Fruit fly (Drosophila melanogaster) whole organism, embryonic: ENCODE measurements around the gene CG9630.
A peak's percentile ranks its signal among the peaks of the same experiment; 100 is the strongest.

ENCODE experiments used
- ATbp ChIP-seq: fragments of 200-800 bp; sonication (Bioruptor generic); optimal IDR thresholded peaks from 2 replicates; lab custom pipeline; 2017; ENCODE audit warnings: missing biosample characterization, mild to moderate bottlenecking, missing genetic modification characterization, missing genetic modification reagents
- CG1024 ChIP-seq: fragments of 200-800 bp; sonication (Bioruptor generic); IDR thresholded peaks from 2 replicates; pipeline ENCODE4 v1.3.6; 2022; ENCODE audit warnings: missing biosample characterization, missing genetic modification characterization
- CG11085 ChIP-seq: fragments of 200-800 bp; sonication (Bioruptor generic); IDR thresholded peaks from 2 replicates; pipeline ENCODE4 v1.3.6; 2022; ENCODE audit warnings: missing biosample characterization, missing genetic modification characterization
- CG11723 ChIP-seq: fragments of 200-800 bp; sonication (Bioruptor generic); optimal IDR thresholded peaks from 2 replicates; lab custom pipeline; 2017; ENCODE audit warnings: missing biosample characterization, mild to moderate bottlenecking, missing genetic modification characterization
- CG13894 ChIP-seq: fragments of 200-800 bp; sonication (Bioruptor generic); optimal IDR thresholded peaks from 3 replicates; lab custom pipeline; 2018; ENCODE audit warnings: missing biosample characterization, mild to moderate bottlenecking, missing genetic modification characterization, moderate library complexity
- CG14014 ChIP-seq: fragments of 200-800 bp; sonication (Bioruptor generic); IDR thresholded peaks from 2 replicates; pipeline ENCODE4 v1.3.6; 2022; ENCODE audit warnings: missing biosample characterization, missing genetic modification characterization
- CG14050 ChIP-seq: fragments of 200-800 bp; sonication (Bioruptor generic); IDR thresholded peaks from 3 replicates; pipeline ENCODE4 v1.3.6; 2022; ENCODE audit warnings: missing biosample characterization, missing genetic modification characterization
- CG14441 ChIP-seq: fragments of 200-800 bp; sonication (Bioruptor generic); IDR thresholded peaks from 2 replicates; pipeline ENCODE4 v1.3.6; 2022; ENCODE audit warnings: missing biosample characterization, missing genetic modification characterization
- CG15011 ChIP-seq: fragments of 200-800 bp; sonication (Bioruptor generic); optimal IDR thresholded peaks from 3 replicates; lab custom pipeline; 2018; ENCODE audit warnings: missing biosample characterization, mild to moderate bottlenecking, missing genetic modification characterization
- CG15514 ChIP-seq: fragments of 200-800 bp; sonication (Bioruptor generic); optimal IDR thresholded peaks from 3 replicates; lab custom pipeline; 2017; ENCODE audit warnings: missing biosample characterization, missing genetic modification characterization, mild to moderate bottlenecking, moderate library complexity, missing genetic modification reagents
- CG1602 ChIP-seq: fragments of 200-800 bp; sonication (Bioruptor generic); optimal IDR thresholded peaks from 3 replicates; lab custom pipeline; 2016; ENCODE audit warnings: missing biosample characterization, missing genetic modification characterization
- CG16779 ChIP-seq: fragments of 200-800 bp; sonication (Bioruptor generic); IDR thresholded peaks from 2 replicates; pipeline ENCODE4 v1.3.6; 2022; ENCODE audit warnings: missing biosample characterization, missing genetic modification characterization
- CG17802 ChIP-seq: fragments of 200-800 bp; sonication (Bioruptor generic); optimal IDR thresholded peaks from 2 replicates; lab custom pipeline; 2018; ENCODE audit warnings: missing biosample characterization, mild to moderate bottlenecking, missing genetic modification characterization, moderate library complexity
- CG18011 ChIP-seq: fragments of 200-800 bp; sonication (Bioruptor generic); optimal IDR thresholded peaks from 2 replicates; lab custom pipeline; 2017; ENCODE audit warnings: missing biosample characterization, missing genetic modification characterization, mild to moderate bottlenecking, moderate library complexity, missing genotype
- CG18262 ChIP-seq: fragments of 200-800 bp; optimal IDR thresholded peaks from 3 replicates; lab custom pipeline; 2019; ENCODE audit warnings: missing biosample characterization, mild to moderate bottlenecking, missing genetic modification characterization, moderate library complexity
- CG18599 ChIP-seq: fragments of 200-800 bp; sonication (Bioruptor generic); optimal IDR thresholded peaks from 3 replicates; lab custom pipeline; 2017; ENCODE audit warnings: missing biosample characterization, missing genetic modification characterization, mild to moderate bottlenecking, moderate library complexity, missing genetic modification reagents
- CG2116 ChIP-seq: fragments of 200-800 bp; sonication (Bioruptor generic); optimal IDR thresholded peaks from 3 replicates; lab custom pipeline; 2018; ENCODE audit warnings: missing biosample characterization, mild to moderate bottlenecking, missing genetic modification characterization
- CG34376 ChIP-seq: fragments of 200-800 bp; sonication (Bioruptor generic); optimal IDR thresholded peaks from 2 replicates; lab custom pipeline; 2018; ENCODE audit warnings: missing biosample characterization, mild to moderate bottlenecking, missing genetic modification characterization
- CG4854 ChIP-seq: fragments of 200-800 bp; sonication (Bioruptor generic); optimal IDR thresholded peaks from 2 replicates; lab custom pipeline; 2016; ENCODE audit warnings: missing biosample characterization, missing genetic modification characterization, inconsistent platforms
- CG6254 ChIP-seq: fragments of 200-800 bp; sonication (Bioruptor generic); optimal IDR thresholded peaks from 3 replicates; lab custom pipeline; 2017; ENCODE audit warnings: mild to moderate bottlenecking, missing biosample characterization, missing genetic modification reagents, missing genetic modification characterization
- CG6272 ChIP-seq: fragments of 200-800 bp; sonication (Bioruptor generic); IDR thresholded peaks from 2 replicates; pipeline ENCODE4 v1.3.6; 2022; ENCODE audit warnings: missing biosample characterization, missing genetic modification characterization
- CG6689 ChIP-seq: fragments of 200-800 bp; sonication (Bioruptor generic); IDR thresholded peaks from 2 replicates; pipeline ENCODE4 v1.3.6; 2022; ENCODE audit warnings: missing biosample characterization, missing genetic modification characterization
- CG7745 ChIP-seq: fragments of 200-800 bp; sonication (Bioruptor generic); optimal IDR thresholded peaks from 2 replicates; lab custom pipeline; 2018; ENCODE audit warnings: missing biosample characterization, mild to moderate bottlenecking, missing genetic modification characterization, moderate library complexity
- CG8290 ChIP-seq, 3 experiments: fragments of 200-800 bp; sonication (Bioruptor generic); optimal IDR thresholded peaks; 2 replicates each; lab custom pipeline; 2016 to 2019; ENCODE audit warnings: missing biosample characterization in 3 of 3, missing genetic modification characterization in 3 of 3, mild to moderate bottlenecking in 2 of 3, moderate library complexity in 1 of 3
- CG8478 ChIP-seq: fragments of >200 bp; optimal IDR thresholded peaks from 2 replicates; lab custom pipeline; 2018
- CG9727 ChIP-seq: fragments of 200-800 bp; sonication (Bioruptor generic); optimal IDR thresholded peaks from 3 replicates; lab custom pipeline; 2017; ENCODE audit warnings: missing biosample characterization, mild to moderate bottlenecking, missing genetic modification characterization
- CrebB ChIP-seq: fragments of 200-800 bp; sonication (Bioruptor generic); optimal IDR thresholded peaks from 3 replicates; lab custom pipeline; 2018; ENCODE audit warnings: missing biosample characterization, mild to moderate bottlenecking, missing genetic modification characterization
- Dbx ChIP-seq: fragments of 200-800 bp; sonication (Bioruptor generic); IDR thresholded peaks from 3 replicates; pipeline ENCODE4 v1.3.6; 2022; ENCODE audit warnings: missing biosample characterization, missing genetic modification characterization
- Dfd ChIP-seq, 2 experiments: fragments of >200 bp; optimal IDR thresholded peaks; 2 replicates each; lab custom pipeline; 2017; ENCODE audit warnings: missing biosample characterization in 2 of 2, missing genetic modification characterization in 2 of 2
- Fer3 ChIP-seq: fragments of 200-800 bp; sonication (Bioruptor generic); optimal IDR thresholded peaks from 2 replicates; lab custom pipeline; 2018; ENCODE audit warnings: missing biosample characterization, mild to moderate bottlenecking, missing genetic modification characterization, moderate library complexity
- H15 ChIP-seq: fragments of 200-800 bp; sonication (Bioruptor generic); IDR thresholded peaks from 3 replicates; pipeline ENCODE4 v1.3.6; 2022; ENCODE audit warnings: missing biosample characterization, missing genetic modification characterization
- Hr39 ChIP-seq: fragments of >200 bp; optimal IDR thresholded peaks from 2 replicates; lab custom pipeline; 2017
- Hsf ChIP-seq: fragments of 200-800 bp; sonication (Bioruptor generic); optimal IDR thresholded peaks from 3 replicates; lab custom pipeline; 2016; ENCODE audit warnings: missing biosample characterization, missing genetic modification characterization
- Lhr ChIP-seq: fragments of 200-800 bp; sonication (Bioruptor generic); optimal IDR thresholded peaks from 3 replicates; lab custom pipeline; 2017; ENCODE audit warnings: mild to moderate bottlenecking, missing biosample characterization, missing genetic modification reagents, missing genetic modification characterization
- NFAT ChIP-seq: fragments of 200-800 bp; sonication (Bioruptor generic); IDR thresholded peaks from 2 replicates; pipeline ENCODE4 v1.3.6; 2022; ENCODE audit warnings: missing biosample characterization, missing genetic modification characterization
- Nf-YA ChIP-seq: fragments of 200-800 bp; sonication (Bioruptor generic); IDR thresholded peaks from 2 replicates; pipeline ENCODE4 v1.3.6; 2022; ENCODE audit warnings: missing biosample characterization, missing genetic modification characterization
- Nf-YC ChIP-seq: fragments of 200-800 bp; optimal IDR thresholded peaks from 3 replicates; lab custom pipeline; 2019; ENCODE audit warnings: missing biosample characterization, mild to moderate bottlenecking, missing genetic modification characterization, moderate library complexity
- cato ChIP-seq: fragments of 200-800 bp; sonication (Bioruptor generic); optimal IDR thresholded peaks from 2 replicates; lab custom pipeline; 2016; ENCODE audit warnings: missing biosample characterization, missing genetic modification characterization, borderline replicate concordance
- ci ChIP-seq: fragments of 200-800 bp; sonication (Bioruptor generic); IDR thresholded peaks from 3 replicates; pipeline ENCODE4 v1.3.6; 2022; ENCODE audit warnings: missing biosample characterization, missing genetic modification characterization
- da ChIP-seq: fragments of 200-800 bp; sonication (Bioruptor generic); optimal IDR thresholded peaks from 2 replicates; lab custom pipeline; 2016; ENCODE audit warnings: missing biosample characterization, missing genetic modification characterization
- dimm ChIP-seq: fragments of 200-800 bp; sonication (Bioruptor generic); IDR thresholded peaks from 2 replicates; pipeline ENCODE4 v1.3.6; 2022; ENCODE audit warnings: missing biosample characterization, missing genetic modification characterization
- dpn ChIP-seq, 2 experiments: fragments of 200-800 bp; sonication (Bioruptor generic); optimal IDR thresholded peaks; 3 replicates each; lab custom pipeline; 2016; ENCODE audit warnings: missing biosample characterization in 2 of 2, missing genetic modification characterization in 2 of 2
- gro ChIP-seq: fragments of 200-800 bp; sonication (Bioruptor generic); optimal IDR thresholded peaks from 2 replicates; lab custom pipeline; 2016; ENCODE audit warnings: missing biosample characterization, missing genetic modification characterization
- oc ChIP-seq: fragments of 200-800 bp; sonication (Bioruptor generic); optimal IDR thresholded peaks from 2 replicates; lab custom pipeline; 2018; ENCODE audit warnings: missing biosample characterization, mild to moderate bottlenecking, missing genetic modification characterization, moderate library complexity
- onecut ChIP-seq: fragments of 200-800 bp; sonication (Bioruptor generic); IDR thresholded peaks from 2 replicates; pipeline ENCODE4 v1.3.6; 2022; ENCODE audit warnings: missing biosample characterization, missing genetic modification characterization
- pan ChIP-seq, 4 experiments: fragments of >200 bp in 3 of 4; fragments of 200-800 bp in 1 of 4; sonication (Bioruptor generic) in 1 of 4; optimal IDR thresholded peaks in 3 of 4; IDR thresholded peaks in 1 of 4; 2 replicates each; pipeline versions ENCODE4 v1.3.6 to Lab custom; 2017 to 2022; ENCODE audit warnings: missing biosample characterization in 2 of 4, missing genetic modification characterization in 2 of 4, mixed read lengths in 1 of 4
- sc ChIP-seq, 3 experiments: fragments of >200 bp in 2 of 3; fragments of 200-800 bp in 1 of 3; sonication (Bioruptor generic) in 1 of 3; optimal IDR thresholded peaks; 2 replicates in 2 of 3; 3 replicates in 1 of 3; lab custom pipeline; 2017; ENCODE audit warnings: mild to moderate bottlenecking in 1 of 3, missing biosample characterization in 1 of 3, missing genetic modification characterization in 1 of 3, missing genetic modification reagents in 1 of 3
- vfl ChIP-seq: fragments of 200-800 bp; sonication (Bioruptor generic); optimal IDR thresholded peaks from 2 replicates; lab custom pipeline; 2016; ENCODE audit warnings: missing biosample characterization, missing genetic modification characterization
- z ChIP-seq: fragments of 200-800 bp; sonication (Bioruptor generic); IDR thresholded peaks from 3 replicates; pipeline ENCODE4 v1.3.6; 2022; ENCODE audit warnings: missing biosample characterization, missing genetic modification characterization

Gene CG9630

dm6 chr3R:8300928-8301752, 31.4 kb upstream of the CG9630 start, which contains the start of the genes CG9626 and mRpL1 (continued):
- no peak for TF ChIP-seq da (GFP tag; lab: Kevin White, UChicago)
- no peak for TF ChIP-seq gro
- TF ChIP-seq sc (optimal IDR thresholded peaks at IDR 0.05; lab: Kevin White, UChicago): no peak
- TF ChIP-seq sc (GFP tag; optimal IDR thresholded peaks at IDR 0.05; lab: Kevin White, UChicago): no peak
- peak; percentile 28; the same call in 1 of the 3 replicates for TF ChIP-seq ci (GFP tag; lab: Robert Waterston, UW)
- TF ChIP-seq CG2116 (GFP tag; lab: Kevin White, UChicago): peak; percentile 71
- no peak for TF ChIP-seq CG6689 (GFP tag; lab: Robert Waterston, UW)
- no peak for TF ChIP-seq CG6254 (GFP tag; lab: Kevin White, UChicago)
- TF ChIP-seq Fer3 (tag; lab: Kevin White, UChicago): no peak
- no peak for TF ChIP-seq CG15011 (GFP tag; lab: Kevin White, UChicago)
- TF ChIP-seq onecut (GFP tag; lab: Robert Waterston, UW): no peak
- TF ChIP-seq CG11085 (GFP tag; lab: Robert Waterston, UW): no peak
- TF ChIP-seq Nf-YC (tag; lab: Kevin White, UChicago): no peak
- TF ChIP-seq CG18011 (GFP tag; lab: Kevin White, UChicago): no peak
- TF ChIP-seq Dfd (GFP tag; optimal IDR thresholded peaks at IDR 0.05; lab: Kevin White, UChicago): no peak
- peak; percentile 27 for TF ChIP-seq Hsf (GFP tag; lab: Kevin White, UChicago)
- no peak for TF ChIP-seq CG18599
- peak; percentile 87 for TF ChIP-seq CG15514 (GFP tag; lab: Kevin White, UChicago)
- no peak for TF ChIP-seq Dbx (GFP tag; lab: Robert Waterston, UW)
- no peak for TF ChIP-seq CG1024 (GFP tag; lab: Robert Waterston, UW)
- no peak for TF ChIP-seq CG1602
- TF ChIP-seq CG6272: no peak
- TF ChIP-seq dpn (GFP tag; optimal IDR thresholded peaks at IDR 0.05; lab: Kevin White, UChicago): peak in 1 of 2 experiments; percentile 43
- peak; percentile 86 for TF ChIP-seq Lhr (GFP tag; lab: Kevin White, UChicago)
- no peak for TF ChIP-seq CG8478 (lab: Kevin White, UChicago)
- TF ChIP-seq oc (tag; lab: Kevin White, UChicago): no peak
- TF ChIP-seq CG14014 (GFP tag; lab: Robert Waterston, UW): no peak
- TF ChIP-seq CG14441 (GFP tag; lab: Robert Waterston, UW): no peak
- no peak for TF ChIP-seq CG9727 (GFP tag; lab: Kevin White, UChicago)
- TF ChIP-seq NFAT (GFP tag; lab: Robert Waterston, UW): peak; percentile 46; the same call in 1 of the 2 replicates
- peak; percentile 19 for TF ChIP-seq CrebB (tag; lab: Kevin White, UChicago)
- no peak for TF ChIP-seq CG14050 (GFP tag; lab: Robert Waterston, UW)
- no peak for TF ChIP-seq Hr39 (lab: Kevin White, UChicago)
- TF ChIP-seq pan (optimal IDR thresholded peaks at IDR 0.05; lab: Kevin White, UChicago): no peak
- TF ChIP-seq pan (GFP tag; optimal IDR thresholded peaks at IDR 0.05 in 1 of 2, IDR thresholded peaks at IDR 0.05 in 1 of 2): no peak
- TF ChIP-seq CG34376: no peak
- peak; percentile 43 for TF ChIP-seq vfl
- TF ChIP-seq Nf-YA: no peak
- no peak for TF ChIP-seq CG18262 (tag; lab: Kevin White, UChicago)
- no peak for TF ChIP-seq z (GFP tag; lab: Robert Waterston, UW)
- no peak for TF ChIP-seq CG4854
- TF ChIP-seq CG13894 (tag; lab: Kevin White, UChicago): no peak
- TF ChIP-seq ATbp (GFP tag; lab: Kevin White, UChicago): no peak
- peak; percentile 7 for TF ChIP-seq CG17802 (tag; lab: Kevin White, UChicago)
- no peak for TF ChIP-seq cato (GFP tag; lab: Kevin White, UChicago)
- TF ChIP-seq H15 (GFP tag; lab: Robert Waterston, UW): no peak
- no peak for TF ChIP-seq CG7745 (tag; lab: Kevin White, UChicago)
- no peak for TF ChIP-seq dimm
- TF ChIP-seq CG8290 (GFP tag; optimal IDR thresholded peaks at IDR 0.05; lab: Kevin White, UChicago): peak; percentile 2
- TF ChIP-seq CG8290 (tag; optimal IDR thresholded peaks at IDR 0.05; lab: Kevin White, UChicago): peak in 1 of 2 experiments; percentile 79
- no peak for TF ChIP-seq CG16779 (GFP tag; lab: Robert Waterston, UW)
- TF ChIP-seq CG11723 (GFP tag; lab: Kevin White, UChicago): no peak
